Worm (Caenorhabditis elegans) whole organism, mixed stage, embryonic: ENCODE measurements around the gene T14B4.20.

Experiments
- ces-1 ChIP-seq: fragments of 150-350 bp; optimal IDR thresholded peaks from 2 replicates; lab custom pipeline; 2014; ENCODE audit warnings: missing biosample characterization, missing genetic modification reagents, missing genetic modification characterization
- elt-3 ChIP-seq: fragments of 150-350 bp; optimal IDR thresholded peaks from 2 replicates; lab custom pipeline; 2014; ENCODE audit warnings: missing biosample characterization, missing genetic modification characterization
- ham-2 ChIP-seq: fragments of 200-800 bp; sonication (Bioruptor generic); optimal IDR thresholded peaks from 2 replicates; lab custom pipeline; 2018; ENCODE audit warnings: mild to moderate bottlenecking, missing genetic modification characterization, missing compliant biosample characterization
- pha-4 ChIP-seq: fragments of 150-350 bp; optimal IDR thresholded peaks from 2 replicates; lab custom pipeline; 2018; ENCODE audit warnings: missing biosample characterization, missing genetic modification reagents, missing genetic modification characterization
- ztf-11 ChIP-seq: fragments of 150-350 bp; optimal IDR thresholded peaks from 2 replicates; lab custom pipeline; 2014; ENCODE audit warnings: missing biosample characterization, missing genetic modification characterization

DNA sequence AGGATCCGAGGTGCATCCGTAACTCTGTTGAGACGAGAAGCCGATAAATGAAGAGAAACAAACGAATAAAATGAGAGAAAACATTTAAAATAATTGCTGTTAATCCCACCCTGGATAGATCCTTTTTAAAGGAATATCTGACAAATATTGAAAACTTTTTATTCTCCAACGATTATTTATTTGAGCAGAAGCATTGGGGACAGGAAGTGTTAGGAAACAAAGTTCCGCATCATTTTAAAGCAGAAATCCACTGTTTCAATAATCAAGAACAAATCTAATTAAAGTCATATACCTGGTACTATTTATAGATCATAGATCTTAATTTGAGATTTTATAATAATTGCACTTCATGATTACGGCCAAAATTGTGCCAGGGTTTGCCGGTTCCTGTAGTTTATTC is 34.2 kb downstream of the T14B4.20 start, which contains the start of gene F41G3.20:
- TF ChIP-seq ztf-11 (tag; lab: Kevin White, UChicago) (no peak), pha-4 (tag; lab: Kevin White, UChicago) (no peak), ham-2 (GFP tag; lab: Kevin White, UChicago) (no peak), elt-3 (tag; lab: Kevin White, UChicago) (no peak), ces-1 (GFP tag; lab: Kevin White, UChicago) (no peak)
